In genomic region chrII:9982437-9982836, ce11 we compare ENCODE assay signal across 3 worm cellular contexts.
TF ChIP-seq lines count a peak whose summit lies in the region.

No protein-coding gene starts in this region.

TF ChIP-seq in whole organism, L1 larva, 84 proteins besides CTCF, POLR2A, EP300 and RAD21:
- TF ChIP-seq nhr-11 (tag; optimal IDR thresholded peaks at IDR 0.05; lab: Kevin White, UChicago) (no peak), lin-14 (GFP tag; optimal IDR thresholded peaks at IDR 0.05; lab: Kevin White, UChicago) (peak; percentile 23)

TF ChIP-seq in whole organism, late embryonic, 69 proteins besides CTCF, POLR2A, EP300 and RAD21:
- TF ChIP-seq tbx-2 (tag; optimal IDR thresholded peaks at IDR 0.05; lab: Kevin White, UChicago) (no peak), K09A11.1 (tag; optimal IDR thresholded peaks at IDR 0.05; lab: Kevin White, UChicago; ENCODE audit: insufficient read depth) (no peak), unc-42 (tag; optimal IDR thresholded peaks at IDR 0.05; lab: Kevin White, UChicago) (peak; percentile 81), ceh-9 (tag; optimal IDR thresholded peaks at IDR 0.05; lab: Kevin White, UChicago) (no peak), zip-5 (tag; optimal IDR thresholded peaks at IDR 0.05; lab: Kevin White, UChicago) (no peak), ceh-31 (tag; optimal IDR thresholded peaks at IDR 0.05; lab: Kevin White, UChicago) (peak; percentile 42), sdc-2 (tag; optimal IDR thresholded peaks at IDR 0.05; lab: Kevin White, UChicago) (no peak), ztf-16 (tag; optimal IDR thresholded peaks at IDR 0.05; lab: Kevin White, UChicago) (no peak)

TF ChIP-seq in whole organism, mixed stage, embryonic, 35 proteins besides CTCF, POLR2A, EP300 and RAD21:
- TF ChIP-seq ceh-43 (GFP tag; optimal IDR thresholded peaks at IDR 0.05; lab: Kevin White, UChicago) (no peak), snpc-4 (tag; optimal IDR thresholded peaks at IDR 0.05; lab: Kevin White, UChicago) (no peak), ces-1 (GFP tag; optimal IDR thresholded peaks at IDR 0.05; lab: Kevin White, UChicago) (peak; percentile 93)
